Worm (Caenorhabditis elegans) whole organism, young adult: ENCODE measurements around the gene ife-2.

ENCODE experiments used
- aptf-3 ChIP-seq: fragments of 200-800 bp; sonication (Bioruptor generic); IDR thresholded peaks from 2 replicates; pipeline ENCODE4 v1.3.6; 2022; ENCODE audit warnings: missing genetic modification characterization, missing compliant biosample characterization
- attf-3 ChIP-seq: fragments of 200-800 bp; sonication (Bioruptor generic); conservative IDR thresholded peaks from 2 replicates; pipeline ENCODE4 v1.3.6; 2022; ENCODE audit warnings: missing genetic modification reagents, missing genetic modification characterization, missing compliant biosample characterization
- dpl-1 ChIP-seq: fragments of 150-350 bp; optimal IDR thresholded peaks from 2 replicates; lab custom pipeline; 2014; ENCODE audit warnings: missing biosample characterization, missing genetic modification reagents, missing genetic modification characterization
- mcd-1 ChIP-seq: fragments of 200-800 bp; sonication (Bioruptor generic); IDR thresholded peaks from 2 replicates; pipeline ENCODE4 v1.3.6; 2022; ENCODE audit warnings: missing genetic modification reagents, missing genetic modification characterization, missing compliant biosample characterization
- pha-4 ChIP-seq: fragments of 150-350 bp; sonication (generic microtip); optimal IDR thresholded peaks from 2 replicates; lab custom pipeline; 2014; ENCODE audit warnings: missing biosample characterization, missing genetic modification reagents, missing genetic modification characterization
- rec-8 ChIP-seq, 2 experiments: sonication (generic microtip); optimal IDR thresholded peaks; 2 replicates each; lab custom pipeline; 2016; ENCODE audit warnings: mild to moderate bottlenecking in 2 of 2, missing genetic modification characterization in 2 of 2, missing genetic modification reagents in 2 of 2, missing genotype in 2 of 2, missing biosample characterization in 1 of 2, missing compliant biosample characterization in 1 of 2, moderate library complexity in 1 of 2
- sea-2 ChIP-seq: fragments of 200-800 bp; sonication (Bioruptor generic); IDR thresholded peaks from 2 replicates; pipeline ENCODE4 v1.3.6; 2022; ENCODE audit warnings: missing genetic modification characterization, missing compliant biosample characterization
- unc-62 ChIP-seq: fragments of 150-350 bp; optimal IDR thresholded peaks from 2 replicates; lab custom pipeline; 2014; ENCODE audit warnings: missing biosample characterization, missing genetic modification reagents, missing genetic modification characterization

ce11 chrX:389566-389965, 7.1 kb upstream of the ife-2 start:
- TF ChIP-seq unc-62 (GFP tag; lab: Kevin White, UChicago) (no peak), aptf-3 (GFP tag; lab: Robert Waterston, UW) (no peak), sea-2 (GFP tag; lab: Robert Waterston, UW) (no peak), dpl-1 (no peak), rec-8 (tag; optimal IDR thresholded peaks at IDR 0.05; lab: Kevin White, UChicago) (no peak), pha-4 (tag; lab: Kevin White, UChicago) (no peak), attf-3 (no peak), mcd-1 (GFP tag; lab: Robert Waterston, UW) (no peak)
